Fruit fly (Drosophila melanogaster) whole organism, embryonic: ENCODE measurements around the gene CG17717.
A peak's percentile ranks its signal among the peaks of the same experiment; 100 is the strongest.

Source experiments
- Antp ChIP-seq: fragments of 200-800 bp; sonication (Bioruptor generic); optimal IDR thresholded peaks from 3 replicates; lab custom pipeline; 2016; ENCODE audit warnings: missing biosample characterization, missing genetic modification characterization
- Asciz ChIP-seq: fragments of 200-800 bp; sonication (Bioruptor generic); optimal IDR thresholded peaks from 2 replicates; lab custom pipeline; 2017; ENCODE audit warnings: missing biosample characterization, mild to moderate bottlenecking, missing genetic modification characterization, missing genetic modification reagents
- C15 ChIP-seq: fragments of 200-800 bp; sonication (Bioruptor generic); IDR thresholded peaks from 3 replicates; pipeline ENCODE4 v1.3.6; 2022; ENCODE audit warnings: missing biosample characterization, missing genetic modification characterization
- CG11696 ChIP-seq: fragments of 200-800 bp; sonication (Bioruptor generic); IDR thresholded peaks from 2 replicates; pipeline ENCODE4 v1.3.6; 2022; ENCODE audit warnings: missing biosample characterization, missing genetic modification characterization
- CG12659 ChIP-seq: fragments of 200-800 bp; sonication (Bioruptor generic); optimal IDR thresholded peaks from 3 replicates; lab custom pipeline; 2017; ENCODE audit warnings: mild to moderate bottlenecking, missing biosample characterization, missing genetic modification reagents, missing genetic modification characterization
- CG14014 ChIP-seq: fragments of 200-800 bp; sonication (Bioruptor generic); IDR thresholded peaks from 2 replicates; pipeline ENCODE4 v1.3.6; 2022; ENCODE audit warnings: missing biosample characterization, missing genetic modification characterization
- CG15011 ChIP-seq: fragments of 200-800 bp; sonication (Bioruptor generic); optimal IDR thresholded peaks from 3 replicates; lab custom pipeline; 2018; ENCODE audit warnings: missing biosample characterization, mild to moderate bottlenecking, missing genetic modification characterization
- CG15073 ChIP-seq: fragments of 200-800 bp; sonication (Bioruptor generic); optimal IDR thresholded peaks from 2 replicates; lab custom pipeline; 2016; ENCODE audit warnings: missing biosample characterization, missing genetic modification characterization
- CG18011 ChIP-seq: fragments of 200-800 bp; sonication (Bioruptor generic); optimal IDR thresholded peaks from 2 replicates; lab custom pipeline; 2017; ENCODE audit warnings: missing biosample characterization, missing genetic modification characterization, mild to moderate bottlenecking, moderate library complexity, missing genotype
- CG4328 ChIP-seq: fragments of 200-800 bp; sonication (Bioruptor generic); optimal IDR thresholded peaks from 3 replicates; lab custom pipeline; 2017; ENCODE audit warnings: missing biosample characterization, missing genetic modification reagents, missing genetic modification characterization
- CG5953 ChIP-seq: fragments of 200-800 bp; sonication (Bioruptor generic); IDR thresholded peaks from 2 replicates; pipeline ENCODE4 v1.3.6; 2022; ENCODE audit warnings: missing biosample characterization, missing genetic modification characterization
- CG6254 ChIP-seq: fragments of 200-800 bp; sonication (Bioruptor generic); optimal IDR thresholded peaks from 3 replicates; lab custom pipeline; 2017; ENCODE audit warnings: mild to moderate bottlenecking, missing biosample characterization, missing genetic modification reagents, missing genetic modification characterization
- CG6854 ChIP-seq: fragments of 200-800 bp; sonication (Bioruptor generic); optimal IDR thresholded peaks from 3 replicates; lab custom pipeline; 2017; ENCODE audit warnings: missing biosample characterization, mild to moderate bottlenecking, missing genetic modification characterization
- CG7271 ChIP-seq: fragments of 200-800 bp; sonication (Bioruptor generic); optimal IDR thresholded peaks from 2 replicates; lab custom pipeline; 2018; ENCODE audit warnings: missing biosample characterization, mild to moderate bottlenecking, missing genetic modification characterization, moderate library complexity
- CG8478 ChIP-seq: fragments of >200 bp; optimal IDR thresholded peaks from 2 replicates; lab custom pipeline; 2018
- CG8765 ChIP-seq: fragments of 200-800 bp; sonication (Bioruptor generic); IDR thresholded peaks from 2 replicates; pipeline ENCODE4 v1.3.6; 2022; ENCODE audit warnings: missing biosample characterization, missing genetic modification characterization
- CG8924 ChIP-seq: fragments of 200-800 bp; optimal IDR thresholded peaks from 3 replicates; lab custom pipeline; 2019; ENCODE audit warnings: missing biosample characterization, mild to moderate bottlenecking, missing genetic modification characterization, moderate library complexity
- CG9817 ChIP-seq: fragments of 200-800 bp; sonication (Bioruptor generic); optimal IDR thresholded peaks from 2 replicates; lab custom pipeline; 2018; ENCODE audit warnings: missing biosample characterization, mild to moderate bottlenecking, missing genetic modification characterization, moderate library complexity
- CG9876 ChIP-seq: fragments of 200-800 bp; sonication (Bioruptor generic); optimal IDR thresholded peaks from 2 replicates; lab custom pipeline; 2016; ENCODE audit warnings: missing biosample characterization, missing genetic modification characterization
- CkIIα-i1 ChIP-seq: fragments of 200-800 bp; sonication (Bioruptor generic); IDR thresholded peaks from 2 replicates; pipeline ENCODE4 v1.3.6; 2022; ENCODE audit warnings: missing biosample characterization, missing genetic modification characterization
- D ChIP-seq, 2 experiments: fragments of 200-800 bp in 1 of 2; fragments of >200 bp in 1 of 2; sonication (Bioruptor generic) in 1 of 2; optimal IDR thresholded peaks; 2 replicates in 1 of 2; 3 replicates in 1 of 2; lab custom pipeline; 2017; ENCODE audit warnings: mild to moderate bottlenecking in 1 of 2, missing biosample characterization in 1 of 2, missing genetic modification characterization in 1 of 2, missing genetic modification reagents in 1 of 2
- Dbx ChIP-seq: fragments of 200-800 bp; sonication (Bioruptor generic); IDR thresholded peaks from 3 replicates; pipeline ENCODE4 v1.3.6; 2022; ENCODE audit warnings: missing biosample characterization, missing genetic modification characterization
- Dref ChIP-seq: fragments of 200-800 bp; sonication (Bioruptor generic); IDR thresholded peaks from 2 replicates; pipeline ENCODE4 v1.3.6; 2022; ENCODE audit warnings: missing biosample characterization, missing genetic modification characterization
- Elba2 ChIP-seq: fragments of 200-800 bp; sonication (Bioruptor generic); optimal IDR thresholded peaks from 3 replicates; lab custom pipeline; 2016; ENCODE audit warnings: missing biosample characterization, missing genetic modification characterization
- H15 ChIP-seq: fragments of 200-800 bp; sonication (Bioruptor generic); IDR thresholded peaks from 3 replicates; pipeline ENCODE4 v1.3.6; 2022; ENCODE audit warnings: missing biosample characterization, missing genetic modification characterization
- MESR4 ChIP-seq: fragments of 200-800 bp; sonication (Bioruptor generic); optimal IDR thresholded peaks from 2 replicates; lab custom pipeline; 2018; ENCODE audit warnings: missing biosample characterization, mild to moderate bottlenecking, missing genetic modification characterization, moderate library complexity
- MTF-1 ChIP-seq: fragments of 200-800 bp; sonication (Bioruptor generic); optimal IDR thresholded peaks from 2 replicates; lab custom pipeline; 2018; ENCODE audit warnings: missing biosample characterization, mild to moderate bottlenecking, missing genetic modification characterization, borderline replicate concordance
- Max ChIP-seq: fragments of 200-800 bp; sonication (Bioruptor generic); optimal IDR thresholded peaks from 2 replicates; lab custom pipeline; 2016; ENCODE audit warnings: missing biosample characterization, mild to moderate bottlenecking, missing genetic modification characterization
- Sry-β ChIP-seq: fragments of 200-800 bp; sonication (Bioruptor generic); optimal IDR thresholded peaks from 2 replicates; lab custom pipeline; 2018; ENCODE audit warnings: missing biosample characterization, mild to moderate bottlenecking, missing genetic modification characterization, moderate library complexity
- Stat92E ChIP-seq, 3 experiments: fragments of >200 bp in 2 of 3; fragments of 200-800 bp in 1 of 3; sonication (Bioruptor generic) in 1 of 3; optimal IDR thresholded peaks; 2 replicates each; lab custom pipeline; 2017 to 2019; ENCODE audit warnings: missing biosample characterization in 3 of 3, missing genetic modification characterization in 3 of 3, mild to moderate bottlenecking in 1 of 3, moderate library complexity in 1 of 3
- ap ChIP-seq: fragments of 200-800 bp; sonication (Bioruptor generic); IDR thresholded peaks from 2 replicates; pipeline ENCODE4 v1.3.6; 2022; ENCODE audit warnings: missing biosample characterization, missing genetic modification characterization
- bab2 ChIP-seq: fragments of 200-800 bp; sonication (Bioruptor generic); optimal IDR thresholded peaks from 2 replicates; lab custom pipeline; 2016; ENCODE audit warnings: missing biosample characterization, missing genetic modification characterization
- chinmo ChIP-seq: fragments of 200-800 bp; sonication (Bioruptor generic); IDR thresholded peaks from 4 replicates; pipeline ENCODE4 v1.3.6; 2022; ENCODE audit warnings: missing biosample characterization, missing genetic modification characterization; ENCODE audit not compliant: partially characterized antibody
- danr ChIP-seq: fragments of 200-800 bp; sonication (Bioruptor generic); IDR thresholded peaks from 2 replicates; pipeline ENCODE4 v1.3.6; 2022; ENCODE audit warnings: missing biosample characterization, missing genetic modification characterization
- dmrt99B ChIP-seq: fragments of 200-800 bp; sonication (Bioruptor generic); optimal IDR thresholded peaks from 2 replicates; lab custom pipeline; 2018; ENCODE audit warnings: missing biosample characterization, mild to moderate bottlenecking, missing genetic modification characterization, moderate library complexity
- en ChIP-seq: fragments of 200-800 bp; sonication (Bioruptor generic); optimal IDR thresholded peaks from 2 replicates; lab custom pipeline; 2016; ENCODE audit warnings: missing biosample characterization, missing genetic modification characterization
- fd96Cb ChIP-seq: fragments of 200-800 bp; sonication (Bioruptor generic); optimal IDR thresholded peaks from 2 replicates; lab custom pipeline; 2018; ENCODE audit warnings: missing biosample characterization, mild to moderate bottlenecking, missing genetic modification characterization, moderate library complexity
- gsb ChIP-seq: fragments of 200-800 bp; sonication (Bioruptor generic); IDR thresholded peaks from 2 replicates; pipeline ENCODE4 v1.3.6; 2022; ENCODE audit warnings: missing biosample characterization, missing genetic modification characterization
- hb ChIP-seq: fragments of 200-800 bp; sonication (Bioruptor generic); IDR thresholded peaks from 3 replicates; pipeline ENCODE4 v1.3.6; 2022; ENCODE audit warnings: missing biosample characterization, missing genetic modification characterization; ENCODE audit not compliant: partially characterized antibody
- hth ChIP-seq: fragments of >200 bp; optimal IDR thresholded peaks from 2 replicates; lab custom pipeline; 2017; ENCODE audit warnings: inconsistent platforms
- knrl ChIP-seq: fragments of 200-800 bp; sonication (Bioruptor generic); IDR thresholded peaks from 3 replicates; pipeline ENCODE4 v1.3.6; 2022; ENCODE audit warnings: missing biosample characterization, missing genetic modification characterization; ENCODE audit not compliant: partially characterized antibody
- lilli ChIP-seq: fragments of 200-800 bp; sonication (Bioruptor generic); optimal IDR thresholded peaks from 3 replicates; lab custom pipeline; 2016; ENCODE audit warnings: missing biosample characterization, missing genetic modification characterization
- nmo ChIP-seq: fragments of 200-800 bp; sonication (Bioruptor generic); optimal IDR thresholded peaks from 2 replicates; lab custom pipeline; 2018; ENCODE audit warnings: missing biosample characterization, mild to moderate bottlenecking, missing genetic modification characterization, moderate library complexity
- otp ChIP-seq: fragments of 200-800 bp; sonication (Bioruptor generic); IDR thresholded peaks from 3 replicates; pipeline ENCODE4, ENCODE4 v1.3.6; 2022; ENCODE audit warnings: missing biosample characterization, missing genetic modification characterization
- prd ChIP-seq, 3 experiments: fragments of >200 bp in 2 of 3; fragments of 200-800 bp in 1 of 3; sonication (Bioruptor generic) in 1 of 3; optimal IDR thresholded peaks in 2 of 3; IDR thresholded peaks in 1 of 3; 2 replicates in 2 of 3; 3 replicates in 1 of 3; pipeline versions ENCODE4 v1.3.6 to Lab custom; 2017 to 2022; ENCODE audit warnings: missing biosample characterization in 1 of 3, missing genetic modification characterization in 1 of 3
- ro ChIP-seq: fragments of 200-800 bp; sonication (Bioruptor generic); IDR thresholded peaks from 2 replicates; pipeline ENCODE4 v1.3.6; 2022; ENCODE audit warnings: missing biosample characterization, missing genetic modification characterization
- sqz ChIP-seq: fragments of 200-800 bp; sonication (Bioruptor generic); optimal IDR thresholded peaks from 3 replicates; lab custom pipeline; 2018; ENCODE audit warnings: missing biosample characterization, mild to moderate bottlenecking, missing genetic modification characterization
- z ChIP-seq: fragments of 200-800 bp; sonication (Bioruptor generic); IDR thresholded peaks from 3 replicates; pipeline ENCODE4 v1.3.6; 2022; ENCODE audit warnings: missing biosample characterization, missing genetic modification characterization

CG17717 gene

dm6 chrX:6601641-6602276, 12.7 kb downstream of the CG17717 start (continued):
- no peak; the same call in 2 of the 3 replicates for TF ChIP-seq hb (GFP tag; lab: Robert Waterston, UW)
- TF ChIP-seq CG15011, result peak; percentile 90
- TF ChIP-seq CG9817 (tag; lab: Kevin White, UChicago), result peak; percentile 89
- TF ChIP-seq knrl (GFP tag; lab: Robert Waterston, UW), result peak; percentile 58
- peak; percentile 53 for TF ChIP-seq en (GFP tag; lab: Kevin White, UChicago)
- TF ChIP-seq prd (optimal IDR thresholded peaks at IDR 0.05; lab: Kevin White, UChicago), result no peak
- peak; percentile 93 for TF ChIP-seq prd (GFP tag; IDR thresholded peaks at IDR 0.05; lab: Robert Waterston, UW)
- peak; percentile 72 for TF ChIP-seq gsb (GFP tag; lab: Robert Waterston, UW)
- TF ChIP-seq Asciz (GFP tag; lab: Kevin White, UChicago), result peak; percentile 93
- peak; percentile 2 for TF ChIP-seq MESR4
- TF ChIP-seq z (GFP tag; lab: Robert Waterston, UW), result peak; percentile 69; the same call in 2 of the 3 replicates
- TF ChIP-seq CG6854 (GFP tag; lab: Kevin White, UChicago), result peak; percentile 91
- peak; percentile 82 for TF ChIP-seq Antp (GFP tag; lab: Kevin White, UChicago)
- TF ChIP-seq Sry-β (GFP tag; lab: Kevin White, UChicago), result peak; percentile 43
- peak; percentile 93 for TF ChIP-seq CG12659 (GFP tag; lab: Kevin White, UChicago)
- peak; percentile 89 for TF ChIP-seq Dbx (GFP tag; lab: Robert Waterston, UW)
- peak; percentile 26; the same call in 1 of the 2 replicates for TF ChIP-seq Dref (GFP tag; lab: Robert Waterston, UW)
- TF ChIP-seq Max (GFP tag; lab: Kevin White, UChicago), result peak; percentile 92
- no peak for TF ChIP-seq hth (lab: Kevin White, UChicago)
- TF ChIP-seq H15 (GFP tag; lab: Robert Waterston, UW), result peak; percentile 75; the same call in 2 of the 3 replicates
- TF ChIP-seq CG8478, result no peak
- peak; percentile 74; the same call in 1 of the 2 replicates for TF ChIP-seq CG8765 (GFP tag; lab: Robert Waterston, UW)
- peak; percentile 58; the same call in 1 of the 2 replicates for TF ChIP-seq ro
- TF ChIP-seq ap (GFP tag; lab: Robert Waterston, UW), result peak; percentile 75
- TF ChIP-seq CG5953 (GFP tag; lab: Robert Waterston, UW), result peak; percentile 73
- TF ChIP-seq bab2, result peak; percentile 80
- peak; percentile 81 for TF ChIP-seq otp (GFP tag; lab: Robert Waterston, UW)
- peak; percentile 87 for TF ChIP-seq CG6254 (GFP tag; lab: Kevin White, UChicago)
- TF ChIP-seq danr (GFP tag; lab: Robert Waterston, UW), result peak; percentile 81
- TF ChIP-seq lilli (GFP tag; lab: Kevin White, UChicago), result peak; percentile 94
- TF ChIP-seq CG4328 (GFP tag; lab: Kevin White, UChicago), result peak; percentile 81
- peak; percentile 85 for TF ChIP-seq sqz (GFP tag; lab: Kevin White, UChicago)
- peak; percentile 74 for TF ChIP-seq MTF-1 (GFP tag; lab: Kevin White, UChicago)
- TF ChIP-seq dmrt99B (tag; lab: Kevin White, UChicago), result peak; percentile 95
- TF ChIP-seq CG18011 (GFP tag; lab: Kevin White, UChicago), result peak; percentile 73
- TF ChIP-seq nmo, result peak; percentile 96
- TF ChIP-seq CG7271 (tag; lab: Kevin White, UChicago), result peak; percentile 53
- TF ChIP-seq Stat92E (GFP tag; optimal IDR thresholded peaks at IDR 0.05; lab: Kevin White, UChicago), result peak in 1 of 3 experiments; percentile 47
- TF ChIP-seq CG9876 (GFP tag; lab: Kevin White, UChicago), result peak; percentile 10
- peak; percentile 60 for TF ChIP-seq Elba2
- TF ChIP-seq C15 (GFP tag; lab: Robert Waterston, UW), result peak; percentile 62; the same call in 2 of the 3 replicates
- peak; percentile 89 for TF ChIP-seq CG14014 (GFP tag; lab: Robert Waterston, UW)
- peak; percentile 95 for TF ChIP-seq CG8924 (tag; lab: Kevin White, UChicago)
- TF ChIP-seq D (optimal IDR thresholded peaks at IDR 0.05; lab: Kevin White, UChicago), result no peak
- TF ChIP-seq D (GFP tag; optimal IDR thresholded peaks at IDR 0.05; lab: Kevin White, UChicago), result peak; percentile 94
- no peak for TF ChIP-seq chinmo
- TF ChIP-seq CkIIα-i1 (GFP tag; lab: Robert Waterston, UW), result peak; percentile 24; the same call in 1 of the 2 replicates
- peak; percentile 72 for TF ChIP-seq CG11696
- peak; percentile 93 for TF ChIP-seq fd96Cb (tag; lab: Kevin White, UChicago)
- peak; percentile 56 for TF ChIP-seq CG15073 (GFP tag; lab: Kevin White, UChicago)
